Worm (Caenorhabditis elegans) whole organism, late embryonic: Measurements from ENCODE around the gene ceh-23.
A peak's percentile ranks its signal among the peaks of the same experiment; 100 is the strongest.

Experiments used
- C08G9.2 ChIP-seq: sonication (generic microtip); optimal IDR thresholded peaks from 2 replicates; lab custom pipeline; 2016; ENCODE audit warnings: mild to moderate bottlenecking, missing genetic modification characterization, moderate library complexity, missing compliant biosample characterization
- C38D4.7 ChIP-seq: fragments of 200-800 bp; sonication (Bioruptor generic); optimal IDR thresholded peaks from 2 replicates; lab custom pipeline; 2018; ENCODE audit warnings: mild to moderate bottlenecking, missing genetic modification characterization, moderate library complexity, missing compliant biosample characterization
- F13H6.1 ChIP-seq: sonication (generic microtip); optimal IDR thresholded peaks from 2 replicates; lab custom pipeline; 2016; ENCODE audit warnings: missing genetic modification characterization, missing compliant biosample characterization
- K02D7.2 ChIP-seq: sonication (generic microtip); optimal IDR thresholded peaks from 2 replicates; lab custom pipeline; 2017; ENCODE audit warnings: mild to moderate bottlenecking, missing genetic modification characterization, missing compliant biosample characterization
- K09A11.1 ChIP-seq: sonication (generic microtip); optimal IDR thresholded peaks from 2 replicates; lab custom pipeline; 2017; ENCODE audit warnings: antibody characterized with exemption, mild to moderate bottlenecking, missing genetic modification characterization, missing compliant biosample characterization; ENCODE audit not compliant: insufficient read depth
- Y22D7AL.16 ChIP-seq: sonication (generic microtip); optimal IDR thresholded peaks from 2 replicates; lab custom pipeline; 2016; ENCODE audit warnings: missing genetic modification characterization, missing compliant biosample characterization
- ama-1 ChIP-seq: fragments of 150-350 bp; optimal IDR thresholded peaks from 2 replicates; lab custom pipeline; 2014
- ceh-19 ChIP-seq: fragments of 200-800 bp; sonication (Bioruptor generic); optimal IDR thresholded peaks from 2 replicates; lab custom pipeline; 2018; ENCODE audit warnings: mild to moderate bottlenecking, missing genetic modification characterization, missing compliant biosample characterization
- ceh-22 ChIP-seq: sonication (generic microtip); optimal IDR thresholded peaks from 2 replicates; lab custom pipeline; 2017; ENCODE audit warnings: missing biosample characterization, missing genetic modification characterization
- ceh-24 ChIP-seq: sonication (generic microtip); optimal IDR thresholded peaks from 2 replicates; lab custom pipeline; 2016; ENCODE audit warnings: mild to moderate bottlenecking, missing genetic modification characterization, missing compliant biosample characterization
- ceh-30 ChIP-seq: fragments of 150-350 bp; optimal IDR thresholded peaks from 2 replicates; lab custom pipeline; 2014; ENCODE audit warnings: missing biosample characterization, missing genetic modification characterization
- ceh-31 ChIP-seq: sonication (generic microtip); optimal IDR thresholded peaks from 2 replicates; lab custom pipeline; 2016; ENCODE audit warnings: missing genetic modification characterization, missing compliant biosample characterization
- ceh-34 ChIP-seq: sonication (generic microtip); optimal IDR thresholded peaks from 2 replicates; lab custom pipeline; 2016; ENCODE audit warnings: mild to moderate bottlenecking, missing genetic modification characterization, missing compliant biosample characterization
- ceh-45 ChIP-seq: fragments of 200-800 bp; sonication (Bioruptor generic); IDR thresholded peaks from 2 replicates; pipeline ENCODE4 v1.3.6; 2022; ENCODE audit warnings: missing genetic modification reagents, missing genetic modification characterization, missing compliant biosample characterization
- ceh-48 ChIP-seq: sonication (generic microtip); optimal IDR thresholded peaks from 2 replicates; lab custom pipeline; 2016; ENCODE audit warnings: missing genetic modification characterization, inconsistent platforms, missing compliant biosample characterization
- ceh-9 ChIP-seq: sonication (generic microtip); optimal IDR thresholded peaks from 2 replicates; lab custom pipeline; 2016; ENCODE audit warnings: mild to moderate bottlenecking, missing genetic modification characterization, inconsistent platforms, missing compliant biosample characterization
- che-1 ChIP-seq: sonication (generic microtip); optimal IDR thresholded peaks from 2 replicates; lab custom pipeline; 2016; ENCODE audit warnings: mild to moderate bottlenecking, missing genetic modification characterization, missing compliant biosample characterization
- dve-1 ChIP-seq: sonication (generic microtip); optimal IDR thresholded peaks from 2 replicates; lab custom pipeline; 2017; ENCODE audit warnings: antibody characterized with exemption, mild to moderate bottlenecking, missing genetic modification characterization, missing compliant biosample characterization
- elt-2 ChIP-seq: sonication (generic microtip); optimal IDR thresholded peaks from 2 replicates; lab custom pipeline; 2016; ENCODE audit warnings: missing genetic modification reagents, missing genetic modification characterization, missing compliant biosample characterization
- elt-4 ChIP-seq: sonication (generic microtip); optimal IDR thresholded peaks from 2 replicates; lab custom pipeline; 2016; ENCODE audit warnings: missing genetic modification characterization, missing compliant biosample characterization
- fax-1 ChIP-seq: sonication (generic microtip); optimal IDR thresholded peaks from 2 replicates; lab custom pipeline; 2016; ENCODE audit warnings: missing genotype, missing genetic modification characterization, missing compliant biosample characterization
- fkh-10 ChIP-seq: fragments of 150-350 bp; optimal IDR thresholded peaks from 2 replicates; lab custom pipeline; 2014; ENCODE audit warnings: missing biosample characterization, missing genetic modification reagents, missing genetic modification characterization
- fkh-6 ChIP-seq: sonication (generic microtip); optimal IDR thresholded peaks from 2 replicates; lab custom pipeline; 2016; ENCODE audit warnings: missing genetic modification characterization, missing compliant biosample characterization
- hlh-13 ChIP-seq: fragments of 200-800 bp; sonication (Bioruptor generic); optimal IDR thresholded peaks from 2 replicates; lab custom pipeline; 2018; ENCODE audit warnings: mild to moderate bottlenecking, missing genetic modification characterization, missing compliant biosample characterization
- hlh-15 ChIP-seq: sonication (generic microtip); optimal IDR thresholded peaks from 2 replicates; lab custom pipeline; 2016; ENCODE audit warnings: missing genetic modification characterization, missing compliant biosample characterization
- hlh-8 ChIP-seq: sonication (generic microtip); optimal IDR thresholded peaks from 2 replicates; lab custom pipeline; 2016; ENCODE audit warnings: missing genotype, missing genetic modification characterization, missing compliant biosample characterization
- lin-11 ChIP-seq: fragments of 200-800 bp; sonication (Bioruptor generic); optimal IDR thresholded peaks from 2 replicates; lab custom pipeline; 2018; ENCODE audit warnings: mild to moderate bottlenecking, missing genetic modification characterization, missing compliant biosample characterization
- madf-2 ChIP-seq: sonication (generic microtip); optimal IDR thresholded peaks from 2 replicates; lab custom pipeline; 2017; ENCODE audit warnings: missing genetic modification characterization, missing compliant biosample characterization
- mec-3 ChIP-seq: sonication (generic microtip); optimal IDR thresholded peaks from 2 replicates; lab custom pipeline; 2016; ENCODE audit warnings: borderline replicate concordance, missing genetic modification characterization, missing compliant biosample characterization
- nfya-1 ChIP-seq: sonication (generic microtip); optimal IDR thresholded peaks from 2 replicates; lab custom pipeline; 2017; ENCODE audit warnings: missing genetic modification characterization, mild to moderate bottlenecking, missing compliant biosample characterization, antibody characterized with exemption, moderate library complexity
- nhr-11 ChIP-seq: fragments of 150-350 bp; optimal IDR thresholded peaks from 2 replicates; lab custom pipeline; 2014; ENCODE audit warnings: missing biosample characterization, missing genetic modification characterization
- nhr-232 ChIP-seq: sonication (generic microtip); optimal IDR thresholded peaks from 2 replicates; lab custom pipeline; 2016; ENCODE audit warnings: missing genetic modification characterization, missing compliant biosample characterization
- npax-4 ChIP-seq: sonication (generic microtip); optimal IDR thresholded peaks from 2 replicates; lab custom pipeline; 2016; ENCODE audit warnings: missing genetic modification characterization, missing compliant biosample characterization
- odd-2 ChIP-seq: sonication (generic microtip); optimal IDR thresholded peaks from 2 replicates; lab custom pipeline; 2017; ENCODE audit warnings: antibody characterized with exemption, mild to moderate bottlenecking, missing genetic modification characterization, missing compliant biosample characterization
- pat-9 ChIP-seq: fragments of 200-800 bp; sonication (Bioruptor generic); optimal IDR thresholded peaks from 2 replicates; lab custom pipeline; 2018; ENCODE audit warnings: mild to moderate bottlenecking, missing genetic modification characterization, moderate library complexity, missing compliant biosample characterization
- pax-1 ChIP-seq: fragments of 150-350 bp; optimal IDR thresholded peaks from 2 replicates; lab custom pipeline; 2014; ENCODE audit warnings: missing biosample characterization, missing genetic modification characterization
- pha-2 ChIP-seq: sonication (generic microtip); optimal IDR thresholded peaks from 2 replicates; lab custom pipeline; 2017; ENCODE audit warnings: mild to moderate bottlenecking, missing genetic modification characterization, missing compliant biosample characterization
- pha-4 ChIP-seq: fragments of 150-350 bp; optimal IDR thresholded peaks from 2 replicates; lab custom pipeline; 2018; ENCODE audit warnings: missing biosample characterization, missing genetic modification reagents, missing genetic modification characterization
- pqm-1 ChIP-seq: sonication (generic microtip); optimal IDR thresholded peaks from 2 replicates; lab custom pipeline; 2016; ENCODE audit warnings: missing genetic modification characterization, missing compliant biosample characterization
- pros-1 ChIP-seq: fragments of 150-350 bp; optimal IDR thresholded peaks from 2 replicates; lab custom pipeline; 2014; ENCODE audit warnings: missing biosample characterization, missing genetic modification reagents, missing genetic modification characterization
- sox-2 ChIP-seq: fragments of 200-800 bp; sonication (Bioruptor generic); IDR thresholded peaks from 2 replicates; pipeline ENCODE4 v1.3.6; 2022; ENCODE audit warnings: missing genetic modification reagents, missing genetic modification characterization, missing compliant biosample characterization
- sox-4 ChIP-seq: sonication (generic microtip); optimal IDR thresholded peaks from 2 replicates; lab custom pipeline; 2017; ENCODE audit warnings: mild to moderate bottlenecking, missing genetic modification characterization, inconsistent platforms, missing compliant biosample characterization
- syd-9 ChIP-seq: sonication (generic microtip); optimal IDR thresholded peaks from 2 replicates; lab custom pipeline; 2016; ENCODE audit warnings: mild to moderate bottlenecking, missing genetic modification characterization, moderate library complexity, missing compliant biosample characterization
- tbx-2 ChIP-seq: sonication (generic microtip); optimal IDR thresholded peaks from 2 replicates; lab custom pipeline; 2016; ENCODE audit warnings: missing genetic modification characterization, missing compliant biosample characterization
- tbx-7 ChIP-seq: sonication (generic microtip); optimal IDR thresholded peaks from 2 replicates; lab custom pipeline; 2016; ENCODE audit warnings: missing genotype, missing genetic modification characterization, missing compliant biosample characterization
- unc-42 ChIP-seq: sonication (generic microtip); optimal IDR thresholded peaks from 2 replicates; lab custom pipeline; 2016; ENCODE audit warnings: missing genotype, missing genetic modification characterization, missing compliant biosample characterization
- unc-55 ChIP-seq: sonication (generic microtip); optimal IDR thresholded peaks from 2 replicates; lab custom pipeline; 2017; ENCODE audit warnings: missing biosample characterization, missing genetic modification reagents, missing genetic modification characterization
- zip-5 ChIP-seq: sonication (generic microtip); optimal IDR thresholded peaks from 2 replicates; lab custom pipeline; 2016; ENCODE audit warnings: missing genetic modification characterization, missing compliant biosample characterization
- ztf-16 ChIP-seq: sonication (generic microtip); optimal IDR thresholded peaks from 2 replicates; lab custom pipeline; 2017; ENCODE audit warnings: missing genetic modification characterization, missing compliant biosample characterization

ceh-23 gene

DNA sequence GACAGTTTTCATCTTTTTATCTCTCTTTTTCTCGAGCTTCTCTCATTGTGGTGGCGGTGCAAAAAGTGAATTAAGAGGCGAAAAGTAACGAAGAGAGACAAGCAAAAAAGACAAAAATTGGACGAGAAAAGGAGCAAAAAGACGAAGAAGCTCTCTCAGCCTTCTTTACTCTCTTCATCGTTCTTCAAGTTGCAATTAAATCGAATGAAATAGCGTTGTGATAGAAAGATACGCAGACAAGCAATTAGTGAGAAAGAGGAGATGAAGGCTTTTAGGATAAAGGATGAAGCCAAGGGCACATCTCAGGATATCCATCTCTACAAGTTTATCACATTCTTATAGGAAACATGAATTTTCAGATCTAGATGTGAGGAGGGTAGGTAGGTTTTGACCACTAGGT, 8.8 kb downstream of the ceh-23 start:
- no peak for TF ChIP-seq madf-2 (tag; lab: Kevin White, UChicago)
- TF ChIP-seq nhr-232 = no peak
- TF ChIP-seq F13H6.1 (tag; lab: Kevin White, UChicago) = no peak
- TF ChIP-seq pha-4 (tag; lab: Kevin White, UChicago) = no peak
- TF ChIP-seq dve-1 (tag; lab: Kevin White, UChicago) = no peak
- peak; percentile 27 for TF ChIP-seq unc-42 (tag; lab: Kevin White, UChicago)
- peak; percentile 6 for TF ChIP-seq nfya-1 (tag; lab: Kevin White, UChicago)
- TF ChIP-seq C38D4.7 (GFP tag; lab: Kevin White, UChicago) = no peak
- no peak for TF ChIP-seq syd-9 (tag; lab: Kevin White, UChicago)
- no peak for TF ChIP-seq K09A11.1
- TF ChIP-seq pat-9 (tag; lab: Kevin White, UChicago) = no peak
- TF ChIP-seq ceh-19 = no peak
- TF ChIP-seq, all 69 proteins: peak for 2

DNA sequence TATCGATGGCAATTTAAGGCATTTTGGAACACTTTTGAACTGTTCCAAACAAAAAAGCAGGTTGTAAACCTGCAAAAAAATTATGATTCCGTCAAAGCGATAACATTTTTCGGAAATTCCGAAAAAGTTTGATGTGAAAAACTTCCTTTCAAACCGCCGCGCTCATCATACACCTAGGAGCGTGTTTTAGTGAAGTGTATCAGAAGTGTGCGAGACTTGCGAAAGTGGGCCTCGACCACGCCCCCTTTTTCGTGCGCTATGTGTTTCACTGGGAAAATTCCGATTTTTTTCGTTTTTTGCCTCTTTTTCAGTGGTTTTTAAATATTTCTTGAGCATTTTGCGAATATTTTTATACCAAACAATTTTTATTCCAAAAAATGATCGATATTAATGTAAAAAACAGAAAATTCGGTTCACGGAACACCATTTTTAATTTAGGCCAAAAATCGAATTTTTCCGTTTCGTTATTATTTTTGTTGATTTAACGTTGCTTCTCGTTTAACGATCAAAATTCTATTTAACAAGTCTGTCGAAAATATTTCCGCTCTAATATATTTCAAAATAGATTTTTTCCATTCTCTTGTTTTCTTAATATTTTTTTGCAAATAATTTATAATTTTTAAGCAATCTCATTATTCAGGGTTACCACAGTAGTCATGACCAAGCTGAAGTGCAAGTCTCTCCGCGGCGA, 15.2 kb downstream of the ceh-23 start, which contains the start of gene rpl-35:
Gene rpl-35, plus strand, starts transcription at position 641 of the 691 bp plus-strand sequence.
- TF ChIP-seq syd-9 (tag; lab: Kevin White, UChicago) (peak; percentile 92), tbx-7 (tag; lab: Kevin White, UChicago) (peak; percentile 75), ceh-45 (GFP tag; lab: Robert Waterston, UW) (peak; percentile 83), hlh-13 (GFP tag; lab: Kevin White, UChicago) (no peak), nhr-11 (tag; lab: Kevin White, UChicago) (peak; percentile 86), ama-1 (lab: Kevin White, UChicago) (no peak), sox-4 (tag; lab: Kevin White, UChicago) (peak; percentile 78), unc-55 (GFP tag; lab: Kevin White, UChicago) (peak; percentile 83), zip-5 (tag; lab: Kevin White, UChicago) (peak; percentile 49), npax-4 (tag; lab: Kevin White, UChicago) (no peak), pqm-1 (tag; lab: Kevin White, UChicago) (peak; percentile 89), Y22D7AL.16 (tag; lab: Kevin White, UChicago) (peak; percentile 42), C08G9.2 (tag; lab: Kevin White, UChicago) (peak; percentile 86), hlh-15 (tag; lab: Kevin White, UChicago) (peak; percentile 30), dve-1 (tag; lab: Kevin White, UChicago) (peak; percentile 97), ceh-48 (peak; percentile 83), pat-9 (tag; lab: Kevin White, UChicago) (peak; percentile 86), fkh-10 (GFP tag; lab: Kevin White, UChicago) (no peak), odd-2 (tag; lab: Kevin White, UChicago) (no peak), pax-1 (tag; lab: Kevin White, UChicago) (peak; percentile 89), pros-1 (tag; lab: Kevin White, UChicago) (peak; percentile 91), nfya-1 (tag; lab: Kevin White, UChicago) (peak; percentile 99), unc-42 (tag; lab: Kevin White, UChicago) (peak; percentile 99), ceh-34 (tag; lab: Kevin White, UChicago) (peak; percentile 99), ceh-31 (tag; lab: Kevin White, UChicago) (peak; percentile 98), elt-4 (tag; lab: Kevin White, UChicago) (no peak), ceh-19 (peak; percentile 79), sox-2 (GFP tag; lab: Robert Waterston, UW) (peak; percentile 84), hlh-8 (tag; lab: Kevin White, UChicago) (peak; percentile 87), elt-2 (tag; lab: Kevin White, UChicago) (peak; percentile 96), K02D7.2 (peak; percentile 77), pha-2 (tag; lab: Kevin White, UChicago) (peak; percentile 57), K09A11.1 (peak; percentile 91), fax-1 (tag; lab: Kevin White, UChicago) (peak; percentile 58), che-1 (tag; lab: Kevin White, UChicago) (peak; percentile 62), ztf-16 (tag; lab: Kevin White, UChicago) (peak; percentile 93), ceh-30 (tag; lab: Kevin White, UChicago) (peak; percentile 55), ceh-24 (tag; lab: Kevin White, UChicago) (peak; percentile 70), fkh-6 (tag; lab: Kevin White, UChicago) (no peak), madf-2 (tag; lab: Kevin White, UChicago) (peak; percentile 92), ceh-22 (peak; percentile 84), tbx-2 (tag; lab: Kevin White, UChicago) (peak; percentile 98), ceh-9 (tag; lab: Kevin White, UChicago) (no peak), mec-3 (no peak), lin-11 (peak; percentile 53)
